Worm (Caenorhabditis elegans) whole organism, mixed stage, embryonic: ENCODE results near the gene clec-6.

Experiments used
- M03D4.4 ChIP-seq: sonication (generic microtip); optimal IDR thresholded peaks from 2 replicates; lab custom pipeline; 2017; ENCODE audit warnings: mild to moderate bottlenecking, missing genetic modification characterization, missing compliant biosample characterization
- bed-3 ChIP-seq: fragments of 200-800 bp; sonication (Bioruptor generic); optimal IDR thresholded peaks from 3 replicates; lab custom pipeline; 2018; ENCODE audit warnings: mild to moderate bottlenecking, missing genetic modification characterization, moderate library complexity, missing compliant biosample characterization
- blmp-1 ChIP-seq: fragments of 150-350 bp; optimal IDR thresholded peaks from 2 replicates; lab custom pipeline; 2014; ENCODE audit warnings: missing biosample characterization, missing genetic modification characterization
- ceh-39 ChIP-seq: fragments of 150-350 bp; optimal IDR thresholded peaks from 2 replicates; lab custom pipeline; 2014; ENCODE audit warnings: missing biosample characterization, missing genetic modification characterization
- ceh-43 ChIP-seq: fragments of 200-800 bp; sonication (Bioruptor generic); optimal IDR thresholded peaks from 2 replicates; lab custom pipeline; 2018; ENCODE audit warnings: mild to moderate bottlenecking, missing genetic modification characterization, moderate library complexity, missing compliant biosample characterization
- ces-1 ChIP-seq: fragments of 150-350 bp; optimal IDR thresholded peaks from 2 replicates; lab custom pipeline; 2014; ENCODE audit warnings: missing biosample characterization, missing genetic modification reagents, missing genetic modification characterization
- cnd-1 ChIP-seq: fragments of 200-800 bp; sonication (Bioruptor generic); optimal IDR thresholded peaks from 2 replicates; lab custom pipeline; 2018; ENCODE audit warnings: mild to moderate bottlenecking, missing genetic modification characterization, missing compliant biosample characterization
- drap-1 ChIP-seq: fragments of 200-800 bp; sonication (Bioruptor generic); optimal IDR thresholded peaks from 3 replicates; lab custom pipeline; 2018; ENCODE audit warnings: mild to moderate bottlenecking, missing genetic modification characterization, missing compliant biosample characterization
- elt-1 ChIP-seq: sonication (generic microtip); optimal IDR thresholded peaks from 2 replicates; lab custom pipeline; 2017; ENCODE audit warnings: missing genetic modification characterization, mild to moderate bottlenecking, missing compliant biosample characterization, antibody characterized with exemption, moderate library complexity, borderline replicate concordance; ENCODE audit not compliant: insufficient read depth
- flh-1 ChIP-seq: fragments of 200-800 bp; sonication (Bioruptor generic); optimal IDR thresholded peaks from 2 replicates; lab custom pipeline; 2018; ENCODE audit warnings: mild to moderate bottlenecking, missing genetic modification characterization, moderate library complexity, missing compliant biosample characterization
- ham-2 ChIP-seq: fragments of 200-800 bp; sonication (Bioruptor generic); optimal IDR thresholded peaks from 2 replicates; lab custom pipeline; 2018; ENCODE audit warnings: mild to moderate bottlenecking, missing genetic modification characterization, missing compliant biosample characterization
- hlh-1 ChIP-seq: fragments of 150-350 bp; optimal IDR thresholded peaks from 2 replicates; lab custom pipeline; 2014; ENCODE audit warnings: missing biosample characterization, missing genetic modification reagents, missing genetic modification characterization
- lin-13 ChIP-seq: fragments of 150-350 bp; optimal IDR thresholded peaks from 2 replicates; lab custom pipeline; 2014; ENCODE audit warnings: missing biosample characterization, missing genetic modification characterization
- lin-32 ChIP-seq: fragments of 200-800 bp; sonication (Bioruptor generic); optimal IDR thresholded peaks from 2 replicates; lab custom pipeline; 2018; ENCODE audit warnings: mild to moderate bottlenecking, missing genetic modification characterization, missing compliant biosample characterization
- lsy-2 ChIP-seq: fragments of 150-350 bp; optimal IDR thresholded peaks from 2 replicates; lab custom pipeline; 2014; ENCODE audit warnings: missing biosample characterization, missing genetic modification characterization
- mab-5 ChIP-seq: fragments of 150-350 bp; optimal IDR thresholded peaks from 2 replicates; lab custom pipeline; 2014; ENCODE audit warnings: missing biosample characterization, missing genetic modification characterization
- mls-2 ChIP-seq: sonication (generic microtip); optimal IDR thresholded peaks from 2 replicates; lab custom pipeline; 2016; ENCODE audit warnings: mild to moderate bottlenecking, missing genetic modification characterization, moderate library complexity, missing compliant biosample characterization
- nhr-12 ChIP-seq: fragments of 150-350 bp; optimal IDR thresholded peaks from 2 replicates; lab custom pipeline; 2014; ENCODE audit warnings: missing biosample characterization, missing genetic modification characterization
- nhr-2 ChIP-seq: fragments of 150-350 bp; optimal IDR thresholded peaks from 2 replicates; lab custom pipeline; 2014; ENCODE audit warnings: missing biosample characterization, missing genetic modification characterization
- nhr-237 ChIP-seq: fragments of 150-350 bp; optimal IDR thresholded peaks from 2 replicates; lab custom pipeline; 2014; ENCODE audit warnings: missing biosample characterization, missing genetic modification characterization
- nhr-28 ChIP-seq: fragments of 150-350 bp; optimal IDR thresholded peaks from 2 replicates; lab custom pipeline; 2014; ENCODE audit warnings: missing biosample characterization, missing genetic modification characterization
- nhr-76 ChIP-seq: sonication (generic microtip); optimal IDR thresholded peaks from 2 replicates; lab custom pipeline; 2017; ENCODE audit warnings: missing biosample characterization, missing genetic modification characterization
- sem-2 ChIP-seq: fragments of 200-800 bp; sonication (Bioruptor generic); optimal IDR thresholded peaks from 2 replicates; lab custom pipeline; 2018; ENCODE audit warnings: mild to moderate bottlenecking, missing genetic modification characterization, missing compliant biosample characterization
- snpc-4 ChIP-seq: fragments of 150-350 bp; optimal IDR thresholded peaks from 2 replicates; lab custom pipeline; 2014; ENCODE audit warnings: missing biosample characterization, missing genetic modification characterization
- sptf-1 ChIP-seq: sonication (generic microtip); optimal IDR thresholded peaks from 2 replicates; lab custom pipeline; 2017; ENCODE audit warnings: mild to moderate bottlenecking, missing genetic modification characterization, moderate library complexity, missing compliant biosample characterization
- tbx-8 ChIP-seq: fragments of 200-800 bp; sonication (Bioruptor generic); optimal IDR thresholded peaks from 2 replicates; lab custom pipeline; 2018; ENCODE audit warnings: mild to moderate bottlenecking, missing genetic modification characterization, moderate library complexity, missing compliant biosample characterization
- unc-120 ChIP-seq: sonication (generic microtip); optimal IDR thresholded peaks from 2 replicates; lab custom pipeline; 2017; ENCODE audit warnings: missing genetic modification characterization, missing compliant biosample characterization; ENCODE audit not compliant: poor library complexity, severe bottlenecking
- unc-39 ChIP-seq: fragments of 150-350 bp; optimal IDR thresholded peaks from 2 replicates; lab custom pipeline; 2014; ENCODE audit warnings: missing biosample characterization, missing genetic modification characterization
- unc-62 ChIP-seq: fragments of 150-350 bp; optimal IDR thresholded peaks from 2 replicates; lab custom pipeline; 2014; ENCODE audit warnings: missing biosample characterization, missing genetic modification reagents, missing genetic modification characterization
- zip-8 ChIP-seq: fragments of 150-350 bp; optimal IDR thresholded peaks from 2 replicates; lab custom pipeline; 2014; ENCODE audit warnings: missing biosample characterization, missing genetic modification characterization

The clec-6 gene

ce11 chrIII:4861744-4862401 is 25.4 kb downstream of the clec-6 start, which contains the start of the genes C35D10.10 and C35D10.5:
Gene C35D10.10, minus strand, starts transcription at chrIII:4861794.
Gene C35D10.5, plus strand, starts transcription at chrIII:4862351.
- TF ChIP-seq ceh-39 (tag; lab: Kevin White, UChicago): no peak
- TF ChIP-seq hlh-1 (tag; lab: Kevin White, UChicago): no peak
- TF ChIP-seq sem-2 (GFP tag; lab: Kevin White, UChicago): no peak
- TF ChIP-seq cnd-1 (tag; lab: Kevin White, UChicago): no peak
- TF ChIP-seq mls-2 (tag; lab: Kevin White, UChicago): no peak
- TF ChIP-seq zip-8 (tag; lab: Kevin White, UChicago): no peak
- TF ChIP-seq nhr-237 (tag; lab: Kevin White, UChicago): no peak
- TF ChIP-seq drap-1 (GFP tag; lab: Kevin White, UChicago): no peak
- TF ChIP-seq nhr-76 (tag; lab: Kevin White, UChicago): no peak
- no peak for TF ChIP-seq tbx-8
- TF ChIP-seq nhr-12 (tag; lab: Kevin White, UChicago): no peak
- TF ChIP-seq mab-5 (tag; lab: Kevin White, UChicago): no peak
- no peak for TF ChIP-seq lin-32 (GFP tag; lab: Kevin White, UChicago)
- TF ChIP-seq ham-2 (GFP tag; lab: Kevin White, UChicago): no peak
- TF ChIP-seq M03D4.4 (tag; lab: Kevin White, UChicago): no peak
- no peak for TF ChIP-seq lin-13 (tag; lab: Kevin White, UChicago)
- TF ChIP-seq snpc-4: no peak
- no peak for TF ChIP-seq blmp-1 (tag; lab: Kevin White, UChicago)
- TF ChIP-seq nhr-2: no peak
- TF ChIP-seq ces-1 (GFP tag; lab: Kevin White, UChicago): no peak

- TF ChIP-seq sptf-1 (tag; lab: Kevin White, UChicago): no peak
- TF ChIP-seq bed-3 (GFP tag; lab: Kevin White, UChicago): no peak
These were observed 28.2 kb downstream of the clec-6 start, which contains the start of gene C35D10.6 for ce11 chrIII:4859039-4859438. Gene C35D10.6, plus strand, starts transcription at chrIII:4859339.

ce11 chrIII:4856992-4857391 is 30.3 kb downstream of the clec-6 start:
- TF ChIP-seq ceh-43 (GFP tag; lab: Kevin White, UChicago) (no peak), unc-62 (GFP tag; lab: Kevin White, UChicago) (no peak), flh-1 (no peak), sem-2 (GFP tag; lab: Kevin White, UChicago) (no peak)

ce11 chrIII:4856109-4856508 is 31.1 kb downstream of the clec-6 start, which contains the start of gene C35D10.7:
Gene C35D10.7, plus strand, starts transcription at chrIII:4856193.
- no peak for TF ChIP-seq ces-1 (GFP tag; lab: Kevin White, UChicago)
- TF ChIP-seq unc-62 (GFP tag; lab: Kevin White, UChicago): no peak
- TF ChIP-seq flh-1: no peak
- no peak for TF ChIP-seq nhr-12 (tag; lab: Kevin White, UChicago)

ce11 chrIII:4854918-4855317 is 32.3 kb downstream of the clec-6 start, which contains the start of gene C35D10.8:
Gene C35D10.8, plus strand, starts transcription at chrIII:4855218.
- TF ChIP-seq cnd-1 (tag; lab: Kevin White, UChicago) (no peak), lsy-2 (no peak), zip-8 (tag; lab: Kevin White, UChicago) (no peak), bed-3 (GFP tag; lab: Kevin White, UChicago) (no peak), mls-2 (tag; lab: Kevin White, UChicago) (no peak), unc-120 (tag; lab: Kevin White, UChicago) (no peak), ceh-43 (GFP tag; lab: Kevin White, UChicago) (no peak), nhr-2 (no peak), elt-1 (tag; lab: Kevin White, UChicago) (no peak), unc-39 (tag; lab: Kevin White, UChicago) (no peak)

ce11 chrIII:4852025-4852424 is 35.2 kb downstream of the clec-6 start, which contains the start of gene ced-4:
Gene ced-4, plus strand, starts transcription at chrIII:4852325.
- TF ChIP-seq unc-120 (tag; lab: Kevin White, UChicago) (no peak), nhr-237 (tag; lab: Kevin White, UChicago) (no peak), hlh-1 (tag; lab: Kevin White, UChicago) (no peak), ham-2 (GFP tag; lab: Kevin White, UChicago) (no peak), sem-2 (GFP tag; lab: Kevin White, UChicago) (no peak), nhr-28 (tag; lab: Kevin White, UChicago) (no peak)
